Worm (Caenorhabditis elegans): ENCODE measurements around the gene clec-197.

The clec-197 gene

DNA sequence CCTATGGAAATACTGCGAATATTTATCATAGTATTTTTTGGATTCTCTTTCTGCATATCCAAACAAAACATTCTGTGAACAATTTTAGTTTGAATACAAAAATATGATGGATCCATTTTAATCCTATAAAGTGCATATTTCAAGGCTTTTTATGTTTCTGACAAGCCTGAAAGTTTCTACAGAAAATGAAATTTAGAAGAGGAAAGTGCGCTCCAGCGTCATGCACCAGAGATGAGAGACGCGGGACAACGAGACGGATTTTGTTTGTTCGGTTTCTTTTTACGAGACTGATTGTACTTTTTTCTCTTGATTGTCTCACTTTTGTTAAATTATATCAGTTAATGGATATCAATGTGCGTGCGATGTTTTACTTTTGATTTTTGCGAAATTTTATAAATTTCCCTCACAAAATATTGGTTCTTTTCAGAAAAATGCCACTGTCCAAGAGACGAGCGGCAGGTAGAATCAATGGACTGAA is 15.4 kb downstream of the clec-197 start, which contains the start of gene C49C3.6 (continued):
- TF ChIP-seq snpc-1.2 (GFP tag; IDR thresholded peaks at IDR 0.05) (peak; percentile 61; the same call in 1 of the 2 replicates), ceh-20 (GFP tag; IDR thresholded peaks at IDR 0.05) (no peak)

DNA sequence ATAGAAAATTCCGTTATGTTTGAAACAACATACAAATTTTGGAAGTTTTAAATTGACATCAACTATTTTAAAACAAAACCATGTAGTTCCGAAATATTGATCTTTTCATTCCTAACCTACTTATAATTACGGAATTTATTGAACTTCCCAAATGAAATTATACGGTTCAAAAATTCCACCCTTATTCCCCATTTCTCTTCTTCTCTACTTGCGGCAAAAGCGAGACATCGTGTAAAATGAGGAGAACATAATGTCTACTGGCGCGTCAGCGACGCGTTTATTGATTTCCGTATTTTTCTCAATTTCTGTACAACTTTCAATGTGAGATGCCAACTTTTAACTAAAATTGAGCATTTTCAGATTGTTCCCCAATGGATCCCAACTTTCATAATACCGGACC is 17.7 kb downstream of the clec-197 start, which contains the start of gene ceh-88:
Gene ceh-88 (plus strand): TSS at position 355 of the 400 bp plus-strand sequence.
- TF ChIP-seq mes-2 (tag; optimal IDR thresholded peaks at IDR 0.05; ENCODE audit: poor library complexity, severe bottlenecking) (peak; percentile 29), hmg-1.1 (GFP tag; IDR thresholded peaks at IDR 0.05) (peak; percentile 41; the same call in 1 of the 2 replicates), zip-11 (GFP tag; IDR thresholded peaks at IDR 0.05) (no peak), mdl-1 (tag; optimal IDR thresholded peaks at IDR 0.05) (no peak), tra-1 (GFP tag; IDR thresholded peaks at IDR 0.05) (no peak), dmd-8 (GFP tag; IDR thresholded peaks at IDR 0.05) (no peak), Y48G9A.11 (GFP tag; IDR thresholded peaks at IDR 0.05) (no peak), daf-8 (GFP tag; IDR thresholded peaks at IDR 0.05) (no peak), ZK337.2 (GFP tag; IDR thresholded peaks at IDR 0.05) (no peak), ceh-62 (tag; optimal IDR thresholded peaks at IDR 0.05) (no peak), pha-4 (GFP tag; IDR thresholded peaks at IDR 0.05) (no peak), pha-4 (tag; optimal IDR thresholded peaks at IDR 0.05) (no peak), dpl-1 (GFP tag; optimal IDR thresholded peaks at IDR 0.05) (no peak), unc-130 (GFP tag; optimal IDR thresholded peaks at IDR 0.05) (no peak), unc-39 (tag; optimal IDR thresholded peaks at IDR 0.05) (no peak), aha-1 (tag) (no peak), lsy-2 (tag; optimal IDR thresholded peaks at IDR 0.05) (no peak), saeg-2 (GFP tag; IDR thresholded peaks at IDR 0.05) (no peak), lin-38 (GFP tag; IDR thresholded peaks at IDR 0.05) (no peak), ceh-44 (GFP tag; IDR thresholded peaks at IDR 0.05) (no peak), dve-1 (tag; optimal IDR thresholded peaks at IDR 0.05; ENCODE audit: insufficient read depth) (peak; percentile 15), dmd-6 (GFP tag; IDR thresholded peaks at IDR 0.05) (no peak), gei-8 (GFP tag; optimal IDR thresholded peaks at IDR 0.05) (no peak), nhr-28 (tag; optimal IDR thresholded peaks at IDR 0.05) (no peak), Y5F2A.4 (GFP tag; optimal IDR thresholded peaks at IDR 0.05) (no peak), daf-16 (GFP tag; optimal IDR thresholded peaks at IDR 0.05) (no peak), daf-16 (tag; optimal IDR thresholded peaks at IDR 0.05) (peak; percentile 3), nhr-11 (tag; optimal IDR thresholded peaks at IDR 0.05) (no peak), ztf-7 (tag; optimal IDR thresholded peaks at IDR 0.05) (no peak)

DNA sequence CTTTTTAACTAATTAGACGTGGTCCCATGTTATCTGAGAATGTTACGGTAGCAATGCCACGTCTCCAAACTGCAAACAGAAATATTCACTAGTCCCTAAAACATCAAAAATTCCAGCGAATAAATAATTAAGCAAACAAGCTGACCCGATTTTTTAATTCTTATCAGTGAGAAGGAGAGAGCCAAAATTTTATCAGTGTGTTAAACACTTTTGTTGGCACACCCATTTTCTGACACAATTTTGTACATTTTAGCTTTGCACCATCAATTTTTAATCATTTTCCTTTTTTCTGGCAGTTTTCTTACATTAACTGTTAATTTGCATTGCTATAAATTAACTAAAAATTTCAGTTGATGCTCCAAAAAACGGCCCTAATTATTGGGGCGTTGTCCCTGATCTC is 26.1 kb downstream of the clec-197 start, which contains the start of gene C49C3.4:
Gene C49C3.4 (plus strand): TSS at position 351 of the 400 bp plus-strand sequence.
- TF ChIP-seq mxl-3 (GFP tag; optimal IDR thresholded peaks at IDR 0.05) (no peak), mdt-29 (GFP tag; IDR thresholded peaks at IDR 0.05) (no peak), pqm-1 (tag; optimal IDR thresholded peaks at IDR 0.05) (peak; percentile 96), snpc-4 (tag; optimal IDR thresholded peaks at IDR 0.05) (no peak), hlh-11 (tag; optimal IDR thresholded peaks at IDR 0.05) (peak; percentile 7), nhr-28 (tag; optimal IDR thresholded peaks at IDR 0.05) (peak; percentile 79), dmd-9 (GFP tag; IDR thresholded peaks at IDR 0.05) (no peak), ces-1 (GFP tag; optimal IDR thresholded peaks at IDR 0.05) (no peak), F10B5.3 (tag; optimal IDR thresholded peaks at IDR 0.05) (no peak), dpl-1 (GFP tag; optimal IDR thresholded peaks at IDR 0.05) (no peak), tag-97 (GFP tag; IDR thresholded peaks at IDR 0.05) (no peak), daf-16 (GFP tag; optimal IDR thresholded peaks at IDR 0.05) (no peak), daf-16 (tag; optimal IDR thresholded peaks at IDR 0.05) (peak; percentile 35), ctbp-1 (GFP tag; IDR thresholded peaks at IDR 0.05) (no peak), F44E2.7 (GFP tag; IDR thresholded peaks at IDR 0.05) (no peak), dmd-6 (GFP tag; IDR thresholded peaks at IDR 0.05) (peak; percentile 28; the same call in 1 of the 2 replicates), Y105C5A.15 (GFP tag; IDR thresholded peaks at IDR 0.05) (no peak), dmd-8 (GFP tag; IDR thresholded peaks at IDR 0.05) (no peak), nhr-102 (tag; optimal IDR thresholded peaks at IDR 0.05) (no peak), ZK546.5 (tag; optimal IDR thresholded peaks at IDR 0.05) (no peak)
